Worm (Caenorhabditis elegans): Measurements from ENCODE around the gene T08D10.5.

DNA sequence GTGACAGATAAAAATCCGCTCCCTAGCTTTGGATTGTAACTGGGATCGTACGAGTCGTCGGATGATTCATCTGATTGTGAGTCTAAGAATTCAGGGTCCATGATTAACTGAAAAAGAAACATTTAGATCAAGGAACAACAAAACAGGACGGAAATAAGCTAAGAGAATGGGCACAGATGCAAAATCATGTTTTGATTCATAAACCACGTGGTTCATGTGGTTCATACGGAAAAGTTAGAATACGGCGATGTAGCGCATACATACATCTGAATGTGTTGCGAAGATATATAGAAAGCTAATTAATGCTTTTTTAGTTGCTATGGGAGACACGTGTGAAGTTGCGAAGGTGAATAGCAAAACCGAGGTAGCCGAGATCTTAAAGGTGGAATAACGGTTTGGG, 15.4 kb upstream of the T08D10.5 start, which contains the start of gene F55G7.3:
- TF ChIP-seq W03F9.2 (tag; optimal IDR thresholded peaks at IDR 0.05) = no peak
- no peak for TF ChIP-seq him-1 (tag; optimal IDR thresholded peaks at IDR 0.05)
